Fruit fly (Drosophila melanogaster) whole organism, embryonic: ENCODE data around the gene CG16749.

Experiments used
- B-H2 ChIP-seq: fragments of 200-800 bp; sonication (Bioruptor generic); optimal IDR thresholded peaks from 2 replicates; lab custom pipeline; 2018; ENCODE audit warnings: missing biosample characterization, mild to moderate bottlenecking, missing genetic modification characterization
- CG11085 ChIP-seq: fragments of 200-800 bp; sonication (Bioruptor generic); IDR thresholded peaks from 2 replicates; pipeline ENCODE4 v1.3.6; 2022; ENCODE audit warnings: missing biosample characterization, missing genetic modification characterization
- CG11093 ChIP-seq: fragments of 200-800 bp; sonication (Bioruptor generic); IDR thresholded peaks from 3 replicates; pipeline ENCODE4 v1.3.6; 2022; ENCODE audit warnings: missing biosample characterization, missing genetic modification characterization
- CG11247 ChIP-seq: fragments of 200-800 bp; sonication (Bioruptor generic); IDR thresholded peaks from 2 replicates; pipeline ENCODE4 v1.3.6; 2022; ENCODE audit warnings: missing biosample characterization, missing genetic modification characterization
- CG12236 ChIP-seq: fragments of 200-800 bp; sonication (Bioruptor generic); optimal IDR thresholded peaks from 2 replicates; lab custom pipeline; 2016; ENCODE audit warnings: missing biosample characterization, missing genetic modification characterization
- CG1233 ChIP-seq: fragments of 200-800 bp; sonication (Bioruptor generic); optimal IDR thresholded peaks from 4 replicates; lab custom pipeline; 2018; ENCODE audit warnings: missing biosample characterization, mild to moderate bottlenecking, missing genetic modification characterization
- CG12659 ChIP-seq: fragments of 200-800 bp; sonication (Bioruptor generic); optimal IDR thresholded peaks from 3 replicates; lab custom pipeline; 2017; ENCODE audit warnings: mild to moderate bottlenecking, missing biosample characterization, missing genetic modification reagents, missing genetic modification characterization
- CG12744 ChIP-seq: fragments of 200-800 bp; sonication (Bioruptor generic); optimal IDR thresholded peaks from 2 replicates; lab custom pipeline; 2016; ENCODE audit warnings: missing biosample characterization, missing genetic modification characterization
- CG14860 ChIP-seq: fragments of 200-800 bp; sonication (Bioruptor generic); IDR thresholded peaks from 3 replicates; pipeline ENCODE4 v1.3.6; 2022; ENCODE audit warnings: missing biosample characterization, missing genetic modification characterization; ENCODE audit not compliant: partially characterized antibody
- CG15696 ChIP-seq: fragments of 200-800 bp; sonication (Bioruptor generic); optimal IDR thresholded peaks from 2 replicates; lab custom pipeline; 2019; ENCODE audit warnings: missing biosample characterization, mild to moderate bottlenecking, missing genetic modification characterization, moderate library complexity
- CG16779 ChIP-seq: fragments of 200-800 bp; sonication (Bioruptor generic); IDR thresholded peaks from 2 replicates; pipeline ENCODE4 v1.3.6; 2022; ENCODE audit warnings: missing biosample characterization, missing genetic modification characterization
- CG16863 ChIP-seq: fragments of 200-800 bp; sonication (Bioruptor generic); optimal IDR thresholded peaks from 3 replicates; lab custom pipeline; 2016; ENCODE audit warnings: missing biosample characterization, missing genetic modification characterization
- CG1832 ChIP-seq: fragments of 200-800 bp; sonication (Bioruptor generic); optimal IDR thresholded peaks from 2 replicates; lab custom pipeline; 2017; ENCODE audit warnings: missing biosample characterization, mild to moderate bottlenecking, missing genetic modification characterization, inconsistent platforms
- CG18764 ChIP-seq: fragments of 200-800 bp; sonication (Bioruptor generic); optimal IDR thresholded peaks from 3 replicates; lab custom pipeline; 2016; ENCODE audit warnings: missing biosample characterization, missing genetic modification characterization
- CG2199 ChIP-seq: fragments of 200-800 bp; sonication (Bioruptor generic); IDR thresholded peaks from 3 replicates; pipeline ENCODE4 v1.3.6; 2022; ENCODE audit warnings: missing biosample characterization, missing genetic modification characterization
- CG2712 ChIP-seq: fragments of 200-800 bp; optimal IDR thresholded peaks from 3 replicates; lab custom pipeline; 2019; ENCODE audit warnings: missing biosample characterization, mild to moderate bottlenecking, missing genetic modification characterization, moderate library complexity
- CG3163 ChIP-seq: fragments of 200-800 bp; sonication (Bioruptor generic); optimal IDR thresholded peaks from 3 replicates; lab custom pipeline; 2016; ENCODE audit warnings: missing biosample characterization, missing genetic modification characterization
- CG32532 ChIP-seq: fragments of 200-800 bp; sonication (Bioruptor generic); IDR thresholded peaks from 2 replicates; pipeline ENCODE4 v1.3.6; 2022; ENCODE audit warnings: missing biosample characterization, missing genetic modification characterization
- CG3847 ChIP-seq: fragments of 200-800 bp; sonication (Bioruptor generic); IDR thresholded peaks from 2 replicates; pipeline ENCODE4 v1.3.6; 2022; ENCODE audit warnings: missing biosample characterization, missing genetic modification characterization
- CG6272 ChIP-seq: fragments of 200-800 bp; sonication (Bioruptor generic); IDR thresholded peaks from 2 replicates; pipeline ENCODE4 v1.3.6; 2022; ENCODE audit warnings: missing biosample characterization, missing genetic modification characterization
- CG7928 ChIP-seq: fragments of 200-800 bp; sonication (Bioruptor generic); optimal IDR thresholded peaks from 2 replicates; lab custom pipeline; 2017; ENCODE audit warnings: missing biosample characterization, mild to moderate bottlenecking, missing genetic modification characterization
- Chrac-16 ChIP-seq: fragments of 200-800 bp; sonication (Bioruptor generic); optimal IDR thresholded peaks from 3 replicates; lab custom pipeline; 2016; ENCODE audit warnings: missing biosample characterization, missing genetic modification characterization
- CkIIα-i1 ChIP-seq: fragments of 200-800 bp; sonication (Bioruptor generic); IDR thresholded peaks from 2 replicates; pipeline ENCODE4 v1.3.6; 2022; ENCODE audit warnings: missing biosample characterization, missing genetic modification characterization
- D ChIP-seq, 2 experiments: fragments of 200-800 bp in 1 of 2; fragments of >200 bp in 1 of 2; sonication (Bioruptor generic) in 1 of 2; optimal IDR thresholded peaks; 2 replicates in 1 of 2; 3 replicates in 1 of 2; lab custom pipeline; 2017; ENCODE audit warnings: mild to moderate bottlenecking in 1 of 2, missing biosample characterization in 1 of 2, missing genetic modification characterization in 1 of 2, missing genetic modification reagents in 1 of 2
- Dbx ChIP-seq: fragments of 200-800 bp; sonication (Bioruptor generic); IDR thresholded peaks from 3 replicates; pipeline ENCODE4 v1.3.6; 2022; ENCODE audit warnings: missing biosample characterization, missing genetic modification characterization
- Dp ChIP-seq: fragments of 200-800 bp; sonication (Bioruptor generic); optimal IDR thresholded peaks from 2 replicates; lab custom pipeline; 2018; ENCODE audit warnings: missing biosample characterization, mild to moderate bottlenecking, missing genetic modification characterization, moderate library complexity
- E2f2 ChIP-seq: fragments of 200-800 bp; sonication (Bioruptor generic); IDR thresholded peaks from 2 replicates; pipeline ENCODE4 v1.3.6; 2022; ENCODE audit warnings: missing biosample characterization, missing genetic modification characterization
- Hand ChIP-seq: fragments of 200-800 bp; sonication (Bioruptor generic); optimal IDR thresholded peaks from 2 replicates; lab custom pipeline; 2017; ENCODE audit warnings: mild to moderate bottlenecking, missing biosample characterization, missing genetic modification reagents, missing genetic modification characterization
- Kr ChIP-seq: fragments of 200-800 bp; sonication (Bioruptor generic); optimal IDR thresholded peaks from 2 replicates; lab custom pipeline; 2017; ENCODE audit warnings: missing biosample characterization, mild to moderate bottlenecking, missing genetic modification characterization
- Mad ChIP-seq: fragments of 200-800 bp; sonication (Bioruptor generic); optimal IDR thresholded peaks from 2 replicates; lab custom pipeline; 2016; ENCODE audit warnings: missing biosample characterization, missing genetic modification characterization
- NK7.1 ChIP-seq: fragments of 200-800 bp; sonication (Bioruptor generic); optimal IDR thresholded peaks from 3 replicates; lab custom pipeline; 2016; ENCODE audit warnings: missing biosample characterization, missing genetic modification characterization
- Nf-YB ChIP-seq: fragments of 200-800 bp; sonication (Bioruptor generic); optimal IDR thresholded peaks from 3 replicates; lab custom pipeline; 2019; ENCODE audit warnings: missing biosample characterization, mild to moderate bottlenecking, missing genetic modification characterization, moderate library complexity
- Nf-YC ChIP-seq: fragments of 200-800 bp; optimal IDR thresholded peaks from 3 replicates; lab custom pipeline; 2019; ENCODE audit warnings: missing biosample characterization, mild to moderate bottlenecking, missing genetic modification characterization, moderate library complexity
- Pdp1 ChIP-seq, 2 experiments: fragments of 200-800 bp; sonication (Bioruptor generic); optimal IDR thresholded peaks; 3 replicates each; lab custom pipeline; 2016; ENCODE audit warnings: missing biosample characterization in 2 of 2, missing genetic modification characterization in 2 of 2, mild to moderate bottlenecking in 1 of 2, moderate library complexity in 1 of 2
- al ChIP-seq: fragments of 200-800 bp; sonication (Bioruptor generic); IDR thresholded peaks from 2 replicates; pipeline ENCODE4 v1.3.6; 2022; ENCODE audit warnings: missing biosample characterization, missing genetic modification characterization
- ato ChIP-seq: fragments of 200-800 bp; sonication (Bioruptor generic); IDR thresholded peaks from 2 replicates; pipeline ENCODE4 v1.3.6; 2022; ENCODE audit warnings: missing biosample characterization, missing genetic modification characterization; ENCODE audit not compliant: partially characterized antibody
- chm ChIP-seq: fragments of 200-800 bp; sonication (Bioruptor generic); IDR thresholded peaks from 2 replicates; pipeline ENCODE4 v1.3.6; 2022; ENCODE audit warnings: missing biosample characterization, missing genetic modification characterization
- en ChIP-seq: fragments of 200-800 bp; sonication (Bioruptor generic); optimal IDR thresholded peaks from 2 replicates; lab custom pipeline; 2016; ENCODE audit warnings: missing biosample characterization, missing genetic modification characterization
- hkb ChIP-seq, 2 experiments: fragments of 200-800 bp in 1 of 2; fragments of >200 bp in 1 of 2; sonication (Bioruptor generic) in 1 of 2; IDR thresholded peaks in 1 of 2; optimal IDR thresholded peaks in 1 of 2; 2 replicates each; pipeline versions ENCODE4 v1.3.6 to Lab custom; 2017 to 2022; ENCODE audit warnings: missing biosample characterization in 1 of 2, missing genetic modification characterization in 1 of 2
- insv ChIP-seq, 2 experiments: fragments of 200-800 bp; sonication (Bioruptor generic); optimal IDR thresholded peaks; 3 replicates each; lab custom pipeline; 2016 to 2018; ENCODE audit warnings: missing biosample characterization in 2 of 2, missing genetic modification characterization in 2 of 2
- kay ChIP-seq: fragments of 200-800 bp; sonication (Bioruptor generic); optimal IDR thresholded peaks from 2 replicates; lab custom pipeline; 2016; ENCODE audit warnings: missing biosample characterization, missing genetic modification characterization
- nerfin-1 ChIP-seq: fragments of 200-800 bp; sonication (Bioruptor generic); optimal IDR thresholded peaks from 3 replicates; lab custom pipeline; 2019; ENCODE audit warnings: missing biosample characterization, mild to moderate bottlenecking, missing genetic modification characterization, moderate library complexity
- p53 ChIP-seq: fragments of 200-800 bp; sonication (Bioruptor generic); optimal IDR thresholded peaks from 2 replicates; lab custom pipeline; 2016; ENCODE audit warnings: missing biosample characterization, missing genetic modification characterization
- pita ChIP-seq: fragments of 200-800 bp; sonication (Bioruptor generic); optimal IDR thresholded peaks from 2 replicates; lab custom pipeline; 2017; ENCODE audit warnings: missing biosample characterization, mild to moderate bottlenecking, missing genetic modification characterization
- salm ChIP-seq: fragments of 200-800 bp; sonication (Bioruptor generic); optimal IDR thresholded peaks from 2 replicates; lab custom pipeline; 2018; ENCODE audit warnings: missing biosample characterization, mild to moderate bottlenecking, missing genetic modification characterization
- tgo ChIP-seq: fragments of 200-800 bp; sonication (Bioruptor generic); IDR thresholded peaks from 3 replicates; pipeline ENCODE4 v1.3.6; 2022; ENCODE audit warnings: missing biosample characterization, missing genetic modification characterization
- vvl ChIP-seq: fragments of 200-800 bp; sonication (Bioruptor generic); IDR thresholded peaks from 2 replicates; pipeline ENCODE4 v1.3.6; 2022; ENCODE audit warnings: missing biosample characterization, missing genetic modification characterization
- zfh1 ChIP-seq: fragments of 200-800 bp; sonication (Bioruptor generic); IDR thresholded peaks from 3 replicates; pipeline ENCODE4 v1.3.6; 2022; ENCODE audit warnings: missing biosample characterization, missing genetic modification characterization

CG16749 gene

dm6 chr3R:9334592-9335518 is 3.2 kb upstream of the CG16749 start, which contains the start of the genes Aduk and pasi2 (continued):
- TF ChIP-seq Nf-YB, result peak; percentile 93
- peak; percentile 45 for TF ChIP-seq CG14860 (GFP tag; lab: Robert Waterston, UW)
- no peak for TF ChIP-seq Chrac-16 (GFP tag; lab: Kevin White, UChicago)
- TF ChIP-seq vvl, result no peak; the same call in 1 of the 2 replicates
- TF ChIP-seq CG7928 (GFP tag; lab: Kevin White, UChicago), result peak; percentile 99
- TF ChIP-seq CG3163 (GFP tag; lab: Kevin White, UChicago), result no peak
- peak; percentile 92 for TF ChIP-seq Dp (GFP tag; lab: Kevin White, UChicago)
- TF ChIP-seq E2f2 (GFP tag; lab: Robert Waterston, UW), result peak; percentile 93
- TF ChIP-seq CG15696, result peak; percentile 9
- TF ChIP-seq CG1832 (GFP tag; lab: Kevin White, UChicago), result no peak
- TF ChIP-seq Dbx (GFP tag; lab: Robert Waterston, UW), result 0 out of 3 replicates have a peak, but pooled peaks have one; percentile 39
- TF ChIP-seq kay (GFP tag; lab: Kevin White, UChicago), result no peak
- no peak for TF ChIP-seq CG12744
- TF ChIP-seq CG1233 (GFP tag; lab: Kevin White, UChicago), result no peak
- no peak for TF ChIP-seq zfh1 (GFP tag; lab: Robert Waterston, UW)
- TF ChIP-seq insv (GFP tag; optimal IDR thresholded peaks at IDR 0.05; lab: Kevin White, UChicago), result peak in 1 of 2 experiments; percentile 31
- no peak for TF ChIP-seq Hand (GFP tag; lab: Kevin White, UChicago)
- no peak for TF ChIP-seq p53
- TF ChIP-seq CG3847, result no peak
- TF ChIP-seq salm (tag; lab: Kevin White, UChicago), result no peak
- no peak for TF ChIP-seq CG16779
- peak in 1 of 2 experiments; percentile 43 for TF ChIP-seq Pdp1 (GFP tag; optimal IDR thresholded peaks at IDR 0.05; lab: Kevin White, UChicago)
- no peak for TF ChIP-seq D (optimal IDR thresholded peaks at IDR 0.05; lab: Kevin White, UChicago)
- no peak for TF ChIP-seq D (GFP tag; optimal IDR thresholded peaks at IDR 0.05; lab: Kevin White, UChicago)
- TF ChIP-seq NK7.1, result no peak
- TF ChIP-seq CG2199 (GFP tag; lab: Robert Waterston, UW), result 0 out of 3 replicates have a peak, but pooled peaks have one; percentile 8
- TF ChIP-seq tgo (GFP tag; lab: Robert Waterston, UW), result no peak
- no peak for TF ChIP-seq CG11093 (GFP tag; lab: Robert Waterston, UW)
- TF ChIP-seq CG11247, result no peak
- no peak for TF ChIP-seq hkb (optimal IDR thresholded peaks at IDR 0.05; lab: Kevin White, UChicago)
- peak; percentile 33; the same call in 1 of the 2 replicates for TF ChIP-seq hkb (GFP tag; IDR thresholded peaks at IDR 0.05; lab: Robert Waterston, UW)
- TF ChIP-seq CG2712 (tag; lab: Kevin White, UChicago), result peak; percentile 10
- no peak for TF ChIP-seq CG16863 (GFP tag; lab: Kevin White, UChicago)
- peak; percentile 27 for TF ChIP-seq Mad (GFP tag; lab: Kevin White, UChicago)
- peak; percentile 14 for TF ChIP-seq CG18764 (GFP tag; lab: Kevin White, UChicago)
- TF ChIP-seq CG32532 (GFP tag; lab: Robert Waterston, UW), result 0 out of 2 replicates have a peak, but pooled peaks have one; percentile 29
- peak; percentile 23 for TF ChIP-seq CG12659 (GFP tag; lab: Kevin White, UChicago)
- peak; percentile 99 for TF ChIP-seq nerfin-1 (tag; lab: Kevin White, UChicago)
- TF ChIP-seq Nf-YC (tag; lab: Kevin White, UChicago), result peak; percentile 99
- peak; percentile 65 for TF ChIP-seq ato (GFP tag; lab: Robert Waterston, UW)
- TF ChIP-seq CG11085, result no peak
- TF ChIP-seq CG6272, result no peak
- 0 out of 2 replicates have a peak, but pooled peaks have one; percentile 28 for TF ChIP-seq chm (GFP tag; lab: Robert Waterston, UW)
- TF ChIP-seq pita (GFP tag; lab: Kevin White, UChicago), result no peak
- no peak for TF ChIP-seq Kr
- TF ChIP-seq B-H2 (GFP tag; lab: Kevin White, UChicago), result peak; percentile 77
- TF ChIP-seq CkIIα-i1 (GFP tag; lab: Robert Waterston, UW), result no peak
- TF ChIP-seq al (GFP tag; lab: Robert Waterston, UW), result no peak
- TF ChIP-seq en, result no peak
- no peak for TF ChIP-seq CG12236 (GFP tag; lab: Kevin White, UChicago)
